Worm (Caenorhabditis elegans): ENCODE measurements around the gene R05D8.9.

DNA sequence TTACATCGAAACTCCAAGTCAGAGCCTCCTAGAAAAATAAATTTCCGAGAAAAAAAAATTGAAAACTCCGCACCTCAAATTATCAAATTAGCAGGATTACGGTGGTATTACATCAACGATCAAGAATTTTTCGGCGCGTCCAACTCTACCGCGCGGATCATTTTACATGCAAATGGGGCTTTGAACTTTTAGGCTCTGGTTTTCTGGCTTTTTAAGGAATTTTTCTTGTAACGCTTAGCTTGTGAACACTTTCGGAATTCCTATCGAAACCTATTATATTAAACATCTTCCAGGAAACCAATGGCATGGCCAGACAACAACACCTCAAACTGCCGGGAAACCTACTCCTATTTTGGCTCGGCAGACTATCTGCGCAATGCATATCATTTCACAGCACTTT is 4.2 kb upstream of the R05D8.9 start, which contains the start of gene srh-56:
- TF ChIP-seq dao-5 (tag; optimal IDR thresholded peaks at IDR 0.05) (no peak), him-1 (tag; optimal IDR thresholded peaks at IDR 0.05) (no peak), W03F9.2 (tag; optimal IDR thresholded peaks at IDR 0.05) (no peak)

Measured in whole organism, L4/young adult.